Worm (Caenorhabditis elegans): ENCODE results near the gene txt-3.

ce11 chrIV:4930754-4931322 is 32.9 kb upstream of the txt-3 start:
- 0 out of 2 replicates have a peak, but pooled peaks have one; percentile 29 for TF ChIP-seq daf-19 (GFP tag; conservative IDR thresholded peaks at IDR 0.05)
- no peak for TF ChIP-seq zag-1 (tag; optimal IDR thresholded peaks at IDR 0.05)
- TF ChIP-seq F10B5.3 (tag; optimal IDR thresholded peaks at IDR 0.05), result no peak
- TF ChIP-seq unc-62 (GFP tag; optimal IDR thresholded peaks at IDR 0.05 in 1 of 2), result no peak
- no peak for TF ChIP-seq unc-62 (tag; optimal IDR thresholded peaks at IDR 0.05)
- no peak for TF ChIP-seq mep-1 (tag; optimal IDR thresholded peaks at IDR 0.05)
- TF ChIP-seq nhr-77 (tag; optimal IDR thresholded peaks at IDR 0.05), result no peak
- peak; percentile 79 for TF ChIP-seq F49E8.2 (tag; optimal IDR thresholded peaks at IDR 0.05; ENCODE audit: borderline replicate concordance)
- no peak for TF ChIP-seq attf-4 (tag; optimal IDR thresholded peaks at IDR 0.05)
- peak; percentile 82 for TF ChIP-seq snpc-4 (tag; optimal IDR thresholded peaks at IDR 0.05)

All from whole organism, L4 larva.